Worm (Caenorhabditis elegans) whole organism, young adult: ENCODE results near the gene asp-19.

Source experiments
- B0035.1 ChIP-seq: sonication (generic microtip); optimal IDR thresholded peaks from 2 replicates; lab custom pipeline; 2016; ENCODE audit warnings: missing genetic modification characterization, mild to moderate bottlenecking, missing compliant biosample characterization, missing genotype, missing genetic modification reagents
- F22D6.2 ChIP-seq: sonication (generic microtip); optimal IDR thresholded peaks from 2 replicates; lab custom pipeline; 2016; ENCODE audit warnings: mild to moderate bottlenecking, missing genetic modification characterization, missing compliant biosample characterization
- F39B2.1 ChIP-seq: fragments of 200-800 bp; sonication (Bioruptor generic); IDR thresholded peaks from 2 replicates; pipeline ENCODE4 v1.3.6; 2022; ENCODE audit warnings: missing genetic modification reagents, missing genetic modification characterization, missing compliant biosample characterization
- F55B11.4 ChIP-seq: sonication (generic microtip); optimal IDR thresholded peaks from 2 replicates; lab custom pipeline; 2016; ENCODE audit warnings: missing compliant biosample characterization, missing genetic modification characterization, borderline replicate concordance; ENCODE audit not compliant: insufficient read depth
- T26A5.8 ChIP-seq: sonication (generic microtip); optimal IDR thresholded peaks from 2 replicates; lab custom pipeline; 2016; ENCODE audit warnings: missing genetic modification characterization, missing compliant biosample characterization
- Y53F4B.3 ChIP-seq: fragments of 200-800 bp; sonication (Bioruptor generic); IDR thresholded peaks from 2 replicates; pipeline ENCODE4 v1.3.6; 2022; ENCODE audit warnings: missing genetic modification reagents, missing genetic modification characterization, missing compliant biosample characterization
- Y79H2A.3 ChIP-seq: fragments of 200-800 bp; sonication (Bioruptor generic); conservative IDR thresholded peaks from 2 replicates; pipeline ENCODE4 v1.3.6; 2022; ENCODE audit warnings: missing genetic modification reagents, missing genetic modification characterization, missing compliant biosample characterization
- attf-5 ChIP-seq: fragments of 200-800 bp; sonication (Bioruptor generic); optimal IDR thresholded peaks from 2 replicates; lab custom pipeline; 2018; ENCODE audit warnings: mild to moderate bottlenecking, missing genetic modification characterization, missing compliant biosample characterization
- attf-6 ChIP-seq: fragments of 200-800 bp; sonication (Bioruptor generic); IDR thresholded peaks from 2 replicates; pipeline ENCODE4 v1.3.6; 2022; ENCODE audit warnings: missing genetic modification reagents, missing genetic modification characterization, missing compliant biosample characterization
- bed-2 ChIP-seq: fragments of 200-800 bp; sonication (Bioruptor generic); IDR thresholded peaks from 2 replicates; pipeline ENCODE4 v1.3.6; 2022; ENCODE audit warnings: missing genetic modification reagents, missing genetic modification characterization, missing compliant biosample characterization
- gei-17 ChIP-seq: fragments of 200-800 bp; sonication (Bioruptor generic); optimal IDR thresholded peaks from 2 replicates; lab custom pipeline; 2018; ENCODE audit warnings: mild to moderate bottlenecking, missing genetic modification characterization, missing compliant biosample characterization
- hlh-12 ChIP-seq: sonication (generic microtip); optimal IDR thresholded peaks from 2 replicates; lab custom pipeline; 2016; ENCODE audit warnings: missing genetic modification characterization, missing compliant biosample characterization
- hlh-26 ChIP-seq: fragments of 200-800 bp; sonication (Bioruptor generic); conservative IDR thresholded peaks from 2 replicates; pipeline ENCODE4 v1.3.6; 2022; ENCODE audit warnings: missing genetic modification reagents, missing genetic modification characterization, missing compliant biosample characterization
- hmg-1.2 ChIP-seq: fragments of 200-800 bp; sonication (Bioruptor generic); IDR thresholded peaks from 2 replicates; pipeline ENCODE4 v1.3.6; 2022; ENCODE audit warnings: missing genetic modification reagents, missing genetic modification characterization, missing compliant biosample characterization
- hrde-1 ChIP-seq: sonication (generic microtip); optimal IDR thresholded peaks from 2 replicates; lab custom pipeline; 2016; ENCODE audit warnings: missing genetic modification characterization, mild to moderate bottlenecking, missing compliant biosample characterization, moderate library complexity, missing genotype, missing genetic modification reagents, borderline replicate concordance
- lin-35 ChIP-seq, 3 experiments: fragments of 150-350 bp in 2 of 3; sonication (generic microtip) in 1 of 3; optimal IDR thresholded peaks; 2 replicates each; lab custom pipeline; 2014 to 2018; ENCODE audit warnings: missing biosample characterization in 3 of 3, missing genetic modification characterization in 3 of 3, missing genetic modification reagents in 3 of 3
- lin-40 ChIP-seq: sonication (generic microtip); optimal IDR thresholded peaks from 2 replicates; lab custom pipeline; 2016; ENCODE audit warnings: missing genetic modification characterization, mild to moderate bottlenecking, missing compliant biosample characterization, missing genotype, missing genetic modification reagents
- lin-54 ChIP-seq: fragments of 200-800 bp; sonication (Bioruptor generic); optimal IDR thresholded peaks from 2 replicates; lab custom pipeline; 2018; ENCODE audit warnings: mild to moderate bottlenecking, missing genetic modification characterization, missing compliant biosample characterization
- lsl-1 ChIP-seq: fragments of 200-800 bp; sonication (Bioruptor generic); optimal IDR thresholded peaks from 2 replicates; lab custom pipeline; 2018; ENCODE audit warnings: mild to moderate bottlenecking, missing genetic modification characterization, moderate library complexity, missing compliant biosample characterization
- madf-10 ChIP-seq: sonication (generic microtip); optimal IDR thresholded peaks from 2 replicates; lab custom pipeline; 2016; ENCODE audit warnings: mild to moderate bottlenecking, missing genetic modification characterization, missing compliant biosample characterization
- madf-3 ChIP-seq: fragments of 200-800 bp; sonication (Bioruptor generic); IDR thresholded peaks from 2 replicates; pipeline ENCODE4 v1.3.6; 2022; ENCODE audit warnings: missing genetic modification reagents, missing genetic modification characterization, missing compliant biosample characterization
- mcd-1 ChIP-seq: fragments of 200-800 bp; sonication (Bioruptor generic); IDR thresholded peaks from 2 replicates; pipeline ENCODE4 v1.3.6; 2022; ENCODE audit warnings: missing genetic modification reagents, missing genetic modification characterization, missing compliant biosample characterization
- mes-4 ChIP-seq: sonication (generic microtip); optimal IDR thresholded peaks from 2 replicates; lab custom pipeline; 2016; ENCODE audit warnings: missing genotype, missing genetic modification characterization, missing compliant biosample characterization
- nhr-120 ChIP-seq: fragments of 200-800 bp; sonication (Bioruptor generic); IDR thresholded peaks from 2 replicates; pipeline ENCODE4 v1.3.6; 2022; ENCODE audit warnings: missing genetic modification characterization, missing compliant biosample characterization
- nhr-179 ChIP-seq: sonication (generic microtip); optimal IDR thresholded peaks from 2 replicates; lab custom pipeline; 2016; ENCODE audit warnings: mild to moderate bottlenecking, missing genetic modification characterization, missing compliant biosample characterization
- sdz-38 ChIP-seq: sonication (generic microtip); optimal IDR thresholded peaks from 2 replicates; lab custom pipeline; 2016; ENCODE audit warnings: missing genotype, missing genetic modification characterization, missing compliant biosample characterization
- sea-2 ChIP-seq: fragments of 200-800 bp; sonication (Bioruptor generic); IDR thresholded peaks from 2 replicates; pipeline ENCODE4 v1.3.6; 2022; ENCODE audit warnings: missing genetic modification characterization, missing compliant biosample characterization
- snpc-1.1 ChIP-seq: sonication (generic microtip); optimal IDR thresholded peaks from 2 replicates; lab custom pipeline; 2017; ENCODE audit warnings: missing genetic modification characterization, mild to moderate bottlenecking, missing compliant biosample characterization, antibody characterized with exemption, moderate library complexity, missing genotype, missing genetic modification reagents; ENCODE audit not compliant: insufficient read depth
- snpc-1.3 ChIP-seq: sonication (generic microtip); optimal IDR thresholded peaks from 2 replicates; lab custom pipeline; 2017; ENCODE audit warnings: missing genetic modification characterization, mild to moderate bottlenecking, missing compliant biosample characterization, antibody characterized with exemption, moderate library complexity, missing genotype, missing genetic modification reagents; ENCODE audit not compliant: insufficient read depth
- snpc-4 ChIP-seq, 5 experiments: fragments of 150-350 bp in 1 of 5; sonication (generic microtip) in 4 of 5; optimal IDR thresholded peaks; 2 replicates each; lab custom pipeline; 2014 to 2018; ENCODE audit warnings: missing genetic modification characterization in 5 of 5, missing biosample characterization in 3 of 5, antibody characterized with exemption in 2 of 5, mild to moderate bottlenecking in 2 of 5, missing compliant biosample characterization in 2 of 5, missing genotype in 2 of 5, moderate library complexity in 2 of 5, missing genetic modification reagents in 1 of 5
- somi-1 ChIP-seq: fragments of 200-800 bp; sonication (Bioruptor generic); optimal IDR thresholded peaks from 2 replicates; lab custom pipeline; 2018; ENCODE audit warnings: mild to moderate bottlenecking, missing genetic modification characterization, missing compliant biosample characterization
- tbp1 ChIP-seq: fragments of 200-800 bp; sonication (Bioruptor generic); optimal IDR thresholded peaks from 2 replicates; lab custom pipeline; 2018; ENCODE audit warnings: mild to moderate bottlenecking, missing genetic modification characterization, missing compliant biosample characterization
- ztf-18 ChIP-seq: sonication (generic microtip); optimal IDR thresholded peaks from 2 replicates; lab custom pipeline; 2016; ENCODE audit warnings: missing genotype, mild to moderate bottlenecking, missing genetic modification characterization, missing compliant biosample characterization
- ztf-25 ChIP-seq: fragments of 200-800 bp; sonication (Bioruptor generic); IDR thresholded peaks from 2 replicates; pipeline ENCODE4 v1.3.6; 2022; ENCODE audit warnings: missing genetic modification reagents, missing genetic modification characterization, missing compliant biosample characterization
- ztf-28 ChIP-seq: fragments of 200-800 bp; sonication (Bioruptor generic); IDR thresholded peaks from 2 replicates; pipeline ENCODE4 v1.3.6; 2022; ENCODE audit warnings: missing genetic modification reagents, missing genetic modification characterization, missing compliant biosample characterization

Gene asp-19

ce11 chrV:18723604-18724003 lies 5.6 kb downstream of the asp-19 start (continued):
- TF ChIP-seq madf-3 (GFP tag; lab: Robert Waterston, UW) (no peak), lin-54 (peak; percentile 49), hmg-1.2 (GFP tag; lab: Robert Waterston, UW) (peak; percentile 99), snpc-1.3 (tag; lab: Kevin White, UChicago) (no peak), nhr-179 (tag; lab: Kevin White, UChicago) (no peak), hrde-1 (tag; lab: Kevin White, UChicago) (no peak)

ce11 chrV:18722510-18723299 lies 6.5 kb downstream of the asp-19 start:
- no peak for TF ChIP-seq attf-5 (GFP tag; lab: Kevin White, UChicago)
- no peak for TF ChIP-seq T26A5.8 (tag; lab: Kevin White, UChicago)
- no peak for TF ChIP-seq ztf-25
- no peak for TF ChIP-seq F55B11.4
- TF ChIP-seq F22D6.2 (tag; lab: Kevin White, UChicago): no peak
- no peak for TF ChIP-seq nhr-120 (GFP tag; lab: Robert Waterston, UW)
- no peak for TF ChIP-seq snpc-1.1 (tag; lab: Kevin White, UChicago)
- TF ChIP-seq snpc-4 (GFP tag; optimal IDR thresholded peaks at IDR 0.05; lab: Kevin White, UChicago): no peak
- TF ChIP-seq snpc-4 (tag; optimal IDR thresholded peaks at IDR 0.05; lab: Kevin White, UChicago): no peak
- no peak for TF ChIP-seq ztf-18 (tag; lab: Kevin White, UChicago)
- no peak for TF ChIP-seq B0035.1 (tag; lab: Kevin White, UChicago)
- no peak for TF ChIP-seq gei-17 (GFP tag; lab: Kevin White, UChicago)
- TF ChIP-seq hlh-12 (tag; lab: Kevin White, UChicago): no peak

ce11 chrV:18721873-18722272 lies 7.3 kb downstream of the asp-19 start:
- TF ChIP-seq madf-10: no peak
- TF ChIP-seq hmg-1.2 (GFP tag; lab: Robert Waterston, UW): no peak
- TF ChIP-seq F39B2.1 (GFP tag; lab: Robert Waterston, UW): no peak
- no peak for TF ChIP-seq lin-40
- TF ChIP-seq somi-1: no peak
- TF ChIP-seq tbp1: no peak
- TF ChIP-seq T26A5.8 (tag; lab: Kevin White, UChicago): no peak
- no peak for TF ChIP-seq Y79H2A.3
- no peak for TF ChIP-seq Y53F4B.3 (GFP tag; lab: Robert Waterston, UW)
- TF ChIP-seq F22D6.2 (tag; lab: Kevin White, UChicago): no peak
- no peak for TF ChIP-seq ztf-28 (GFP tag; lab: Robert Waterston, UW)
- no peak for TF ChIP-seq attf-6 (GFP tag; lab: Robert Waterston, UW)
- no peak for TF ChIP-seq ztf-18 (tag; lab: Kevin White, UChicago)
- TF ChIP-seq bed-2 (GFP tag; lab: Robert Waterston, UW): no peak
- no peak for TF ChIP-seq mes-4
- TF ChIP-seq mcd-1 (GFP tag; lab: Robert Waterston, UW): no peak
- no peak for TF ChIP-seq lin-35 (GFP tag; optimal IDR thresholded peaks at IDR 0.05; lab: Kevin White, UChicago)

- TF ChIP-seq F55B11.4: peak; percentile 38
- TF ChIP-seq sea-2 (GFP tag; lab: Robert Waterston, UW): no peak
- peak; percentile 34 for TF ChIP-seq sdz-38 (tag; lab: Kevin White, UChicago)
- no peak for TF ChIP-seq snpc-4 (GFP tag; optimal IDR thresholded peaks at IDR 0.05; lab: Kevin White, UChicago)
- TF ChIP-seq snpc-4 (tag; optimal IDR thresholded peaks at IDR 0.05; lab: Kevin White, UChicago): peak; percentile 32 to 66 (median 60)
- 0 out of 2 replicates have a peak, but pooled peaks have one; percentile 59 for TF ChIP-seq hlh-26 (GFP tag; lab: Robert Waterston, UW)
- TF ChIP-seq lsl-1 (GFP tag; lab: Kevin White, UChicago): no peak
- TF ChIP-seq, all 124 proteins: peak for 4
These were observed 9.2 kb downstream of the asp-19 start, which contains the start of gene Y17D7C.2 for ce11 chrV:18719956-18720489. Y17D7C.2 (minus strand) TSS chrV:18719987.
